Worm (Caenorhabditis elegans) whole organism, dauer: ENCODE results near the gene M117.4.

Experiments used
- unc-62 ChIP-seq: sonication (generic microtip); optimal IDR thresholded peaks from 2 replicates; lab custom pipeline; 2017; ENCODE audit warnings: missing biosample characterization, missing genetic modification reagents, missing genetic modification characterization

The M117.4 gene

ce11 chrIV:11796818-11797217 lies 36.5 kb downstream of the M117.4 start:
- no peak for TF ChIP-seq unc-62 (GFP tag; lab: Kevin White, UChicago)

ce11 chrIV:11795964-11796363 lies 37.4 kb downstream of the M117.4 start:
- TF ChIP-seq unc-62 (GFP tag; lab: Kevin White, UChicago), result no peak

ce11 chrIV:11793170-11793569 lies 40.2 kb downstream of the M117.4 start:
- no peak for TF ChIP-seq unc-62 (GFP tag; lab: Kevin White, UChicago)

ce11 chrIV:11792495-11792894 lies 40.9 kb downstream of the M117.4 start, which contains the start of gene H01G02.3:
Gene H01G02.3, minus strand, starts transcription at chrIV:11792595.
- no peak for TF ChIP-seq unc-62 (GFP tag; lab: Kevin White, UChicago)

- no peak for TF ChIP-seq unc-62 (GFP tag; lab: Kevin White, UChicago)
These were observed 44.9 kb downstream of the M117.4 start for ce11 chrIV:11788383-11788963.

- no peak for TF ChIP-seq unc-62 (GFP tag; lab: Kevin White, UChicago)
These were observed 45.6 kb downstream of the M117.4 start for ce11 chrIV:11787793-11788192.

ce11 chrIV:11785064-11785840 lies 48.1 kb downstream of the M117.4 start:
- TF ChIP-seq unc-62 (GFP tag; lab: Kevin White, UChicago), result no peak

ce11 chrIV:11782846-11783245 lies 50.5 kb downstream of the M117.4 start:
- TF ChIP-seq unc-62 (GFP tag; lab: Kevin White, UChicago), result no peak
